Fruit fly (Drosophila melanogaster) whole organism, prepupa: ENCODE results near the gene CG6937.
A peak's percentile ranks its signal among the peaks of the same experiment; 100 is the strongest.

Experiments used
- CG11902 ChIP-seq: fragments of 200-800 bp; sonication (Bioruptor generic); optimal IDR thresholded peaks from 3 replicates; lab custom pipeline; 2016; ENCODE audit warnings: missing biosample characterization, missing genetic modification characterization
- CG15336 ChIP-seq: fragments of 200-800 bp; sonication (Bioruptor generic); IDR thresholded peaks from 2 replicates; pipeline ENCODE4 v1.3.6; 2022; ENCODE audit warnings: missing biosample characterization, missing genetic modification characterization
- CG16779 ChIP-seq: fragments of 200-800 bp; sonication (Bioruptor generic); optimal IDR thresholded peaks from 3 replicates; lab custom pipeline; 2017; ENCODE audit warnings: missing biosample characterization, mild to moderate bottlenecking, missing genetic modification characterization
- CG34406 ChIP-seq: fragments of 200-800 bp; sonication (Bioruptor generic); optimal IDR thresholded peaks from 3 replicates; lab custom pipeline; 2016; ENCODE audit warnings: missing biosample characterization, missing genetic modification characterization
- CG4318 ChIP-seq: fragments of 200-800 bp; sonication (Bioruptor generic); optimal IDR thresholded peaks from 3 replicates; lab custom pipeline; 2017; ENCODE audit warnings: missing biosample characterization, mild to moderate bottlenecking, missing genetic modification characterization
- CG6854 ChIP-seq: fragments of 200-800 bp; sonication (Bioruptor generic); optimal IDR thresholded peaks from 2 replicates; lab custom pipeline; 2017; ENCODE audit warnings: missing biosample characterization, mild to moderate bottlenecking, missing genetic modification characterization
- CG7368 ChIP-seq: fragments of 200-800 bp; sonication (Bioruptor generic); optimal IDR thresholded peaks from 3 replicates; lab custom pipeline; 2016; ENCODE audit warnings: missing biosample characterization, missing genetic modification characterization
- CG8319 ChIP-seq: fragments of 200-800 bp; sonication (Bioruptor generic); optimal IDR thresholded peaks from 3 replicates; lab custom pipeline; 2016; ENCODE audit warnings: missing biosample characterization, missing genetic modification characterization
- CG8632 ChIP-seq: fragments of 200-800 bp; sonication (Bioruptor generic); optimal IDR thresholded peaks from 3 replicates; lab custom pipeline; 2016; ENCODE audit warnings: missing biosample characterization, missing genetic modification characterization
- Eip78C ChIP-seq: fragments of 200-800 bp; sonication (Bioruptor generic); peaks from one replicate; lab custom pipeline; 2016; ENCODE audit warnings: missing biosample characterization, missing genetic modification characterization
- Eip93F ChIP-seq: fragments of 200-800 bp; sonication (Bioruptor generic); optimal IDR thresholded peaks from 2 replicates; lab custom pipeline; 2016; ENCODE audit warnings: missing biosample characterization, mild to moderate bottlenecking, missing genetic modification characterization
- Ets21C ChIP-seq: fragments of 200-800 bp; sonication (Bioruptor generic); optimal IDR thresholded peaks from 3 replicates; lab custom pipeline; 2016; ENCODE audit warnings: missing biosample characterization, missing genetic modification characterization
- Hr38 ChIP-seq: sonication (Bioruptor generic); optimal IDR thresholded peaks from 2 replicates; lab custom pipeline; 2016; ENCODE audit warnings: missing biosample characterization, missing genetic modification characterization
- Hr4 ChIP-seq: fragments of 200-800 bp; sonication (Bioruptor generic); optimal IDR thresholded peaks from 3 replicates; lab custom pipeline; 2016; ENCODE audit warnings: missing biosample characterization, missing genetic modification characterization
- Met ChIP-seq: fragments of 200-800 bp; sonication (Bioruptor generic); optimal IDR thresholded peaks from 3 replicates; lab custom pipeline; 2016; ENCODE audit warnings: missing biosample characterization, missing genetic modification characterization
- OdsH ChIP-seq: fragments of 200-800 bp; sonication (Bioruptor generic); optimal IDR thresholded peaks from 3 replicates; lab custom pipeline; 2016; ENCODE audit warnings: missing biosample characterization, missing genetic modification characterization
- Sox102F ChIP-seq: fragments of 200-800 bp; sonication (Bioruptor generic); optimal IDR thresholded peaks from 2 replicates; lab custom pipeline; 2016; ENCODE audit warnings: missing biosample characterization, mild to moderate bottlenecking, missing genetic modification characterization
- acj6 ChIP-seq: fragments of 200-800 bp; sonication (Bioruptor generic); optimal IDR thresholded peaks from 3 replicates; lab custom pipeline; 2016; ENCODE audit warnings: missing biosample characterization, missing genetic modification characterization
- cyc ChIP-seq: fragments of 200-800 bp; sonication (Bioruptor generic); optimal IDR thresholded peaks from 3 replicates; lab custom pipeline; 2016; ENCODE audit warnings: missing biosample characterization, missing genetic modification characterization
- fd85E ChIP-seq: fragments of 200-800 bp; sonication (Bioruptor generic); optimal IDR thresholded peaks from 3 replicates; lab custom pipeline; 2016; ENCODE audit warnings: missing biosample characterization, missing genetic modification characterization
- fkh ChIP-seq: fragments of 200-800 bp; sonication (Bioruptor generic); optimal IDR thresholded peaks from 3 replicates; lab custom pipeline; 2017; ENCODE audit warnings: missing biosample characterization, mild to moderate bottlenecking, missing genetic modification characterization, moderate library complexity
- net ChIP-seq: fragments of 200-800 bp; sonication (Bioruptor generic); optimal IDR thresholded peaks from 3 replicates; lab custom pipeline; 2016; ENCODE audit warnings: missing biosample characterization, missing genetic modification characterization
- salr ChIP-seq, 2 experiments: fragments of 200-800 bp; sonication (Bioruptor generic); optimal IDR thresholded peaks; 3 replicates each; lab custom pipeline; 2016 to 2018; ENCODE audit warnings: missing biosample characterization in 2 of 2, missing genetic modification characterization in 2 of 2, mild to moderate bottlenecking in 1 of 2
- ss ChIP-seq, 2 experiments: fragments of 200-800 bp; sonication (Bioruptor generic); optimal IDR thresholded peaks; 2 replicates in 1 of 2; 3 replicates in 1 of 2; lab custom pipeline; 2017 to 2018; ENCODE audit warnings: mild to moderate bottlenecking in 2 of 2, missing biosample characterization in 2 of 2, missing genetic modification characterization in 2 of 2, moderate library complexity in 1 of 2
- svp ChIP-seq: fragments of 200-800 bp; sonication (Bioruptor generic); peaks from one replicate; lab custom pipeline; 2016; ENCODE audit warnings: missing biosample characterization, missing genetic modification characterization
- vri ChIP-seq: fragments of 200-800 bp; sonication (Bioruptor generic); optimal IDR thresholded peaks from 3 replicates; lab custom pipeline; 2016; ENCODE audit warnings: missing biosample characterization, mild to moderate bottlenecking, missing genetic modification characterization

The CG6937 gene

DNA sequence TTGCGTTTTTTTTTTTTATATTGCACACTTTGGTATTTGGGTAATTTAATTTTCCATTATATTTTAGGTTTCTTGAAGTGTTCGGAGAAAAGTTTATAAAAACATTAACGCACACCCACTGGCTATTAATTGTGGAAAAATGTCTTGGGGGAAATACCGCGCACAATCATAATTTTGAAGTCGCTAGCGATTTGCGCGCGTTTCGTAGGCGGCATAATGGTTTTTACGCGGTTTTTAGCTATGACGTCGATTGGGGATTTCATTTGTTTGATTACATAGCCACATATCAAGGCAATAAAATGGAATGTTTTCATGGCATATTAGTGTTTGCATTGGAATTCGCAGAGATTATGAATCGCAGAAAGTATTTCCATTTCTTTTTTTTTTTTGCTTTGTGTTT, 47.6 kb downstream of the CG6937 start:
- no peak for TF ChIP-seq Met (GFP tag; lab: Kevin White, UChicago)
- TF ChIP-seq acj6 (GFP tag; lab: Kevin White, UChicago): no peak
- TF ChIP-seq CG7368 (GFP tag; lab: Kevin White, UChicago): no peak
- TF ChIP-seq cyc (GFP tag; lab: Kevin White, UChicago): no peak
- no peak for TF ChIP-seq CG8632 (GFP tag; lab: Kevin White, UChicago)
- TF ChIP-seq Hr38 (GFP tag; lab: Kevin White, UChicago): no peak
- no peak for TF ChIP-seq fkh
- TF ChIP-seq vri (GFP tag; lab: Kevin White, UChicago): no peak
- TF ChIP-seq net (GFP tag; lab: Kevin White, UChicago): no peak
- no peak for TF ChIP-seq Ets21C (GFP tag; lab: Kevin White, UChicago)
- TF ChIP-seq Hr4 (GFP tag; lab: Kevin White, UChicago): no peak
- TF ChIP-seq CG16779: no peak
- no peak for TF ChIP-seq fd85E (GFP tag; lab: Kevin White, UChicago)
- TF ChIP-seq Eip78C (GFP tag; lab: Kevin White, UChicago): no peak
- no peak for TF ChIP-seq Sox102F (GFP tag; lab: Kevin White, UChicago)
- no peak for TF ChIP-seq CG6854 (GFP tag; lab: Kevin White, UChicago)
- no peak for TF ChIP-seq svp (GFP tag; lab: Kevin White, UChicago)
- TF ChIP-seq CG15336 (GFP tag; lab: Robert Waterston, UW): no peak
- no peak for TF ChIP-seq salr (GFP tag; optimal IDR thresholded peaks at IDR 0.05; lab: Kevin White, UChicago)
- no peak for TF ChIP-seq CG4318 (GFP tag; lab: Kevin White, UChicago)
- TF ChIP-seq, all 60 proteins: peak for 0

- TF ChIP-seq CG11902 (GFP tag; lab: Kevin White, UChicago) (no peak), Eip93F (no peak), CG8319 (GFP tag; lab: Kevin White, UChicago) (no peak), OdsH (no peak), Eip78C (GFP tag; lab: Kevin White, UChicago) (peak; percentile 32), CG8632 (GFP tag; lab: Kevin White, UChicago) (no peak)
These were observed 48.4 kb downstream of the CG6937 start for dm6 chr3R:22632980-22633379.

- TF ChIP-seq fkh: peak; percentile 76
- no peak for TF ChIP-seq CG34406
- peak in 1 of 2 experiments; percentile 81 for TF ChIP-seq ss (GFP tag; optimal IDR thresholded peaks at IDR 0.05; lab: Kevin White, UChicago)
- TF ChIP-seq Eip78C (GFP tag; lab: Kevin White, UChicago): peak; percentile 37
- TF ChIP-seq, all 60 proteins: peak for 3
These were observed 50.2 kb downstream of the CG6937 start for dm6 chr3R:22634549-22635410.
